Fruit fly (Drosophila melanogaster): ENCODE measurements around the gene pbl.

pbl gene

DNA sequence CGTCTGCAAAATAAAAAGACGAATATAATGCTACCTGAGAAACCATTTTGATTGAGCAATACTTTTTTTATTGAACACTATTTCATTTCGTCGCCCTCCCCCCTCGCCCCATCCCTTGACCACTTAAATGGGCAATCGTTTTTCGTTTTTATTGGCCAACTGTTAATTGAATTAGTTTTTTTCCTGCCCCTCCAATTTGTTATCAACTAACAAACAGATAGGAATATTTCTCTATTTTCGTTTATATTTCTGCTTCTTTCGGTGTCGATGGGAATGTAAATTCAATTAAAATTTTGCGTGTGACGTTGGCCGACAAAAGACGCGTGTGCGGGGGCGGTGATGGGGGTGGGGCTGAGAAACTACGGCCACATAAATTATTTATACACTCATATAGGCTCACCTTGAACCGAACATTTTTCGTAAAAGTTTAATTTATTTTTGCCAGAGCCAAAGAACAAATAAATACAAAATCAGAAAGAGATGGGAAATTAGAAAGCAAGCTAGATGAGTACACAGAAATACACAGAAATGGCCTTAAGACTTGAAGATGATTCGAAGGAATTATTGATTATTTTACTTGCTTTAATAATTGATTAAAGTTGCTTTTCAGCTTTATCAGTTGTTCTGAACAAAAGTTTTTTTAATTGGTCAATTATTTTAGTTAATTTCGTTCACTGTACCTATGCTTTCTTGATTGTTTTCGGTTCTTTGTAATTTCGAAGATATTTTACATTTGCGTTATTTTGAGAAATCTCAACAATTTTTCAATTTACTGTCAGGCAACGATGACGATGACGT is 50.9 kb downstream of the pbl start:
- TF ChIP-seq CG12768 (GFP tag; optimal IDR thresholded peaks at IDR 0.05) (peak; percentile 17), cic (GFP tag; optimal IDR thresholded peaks at IDR 0.05) (peak; percentile 81), CG11617 (GFP tag; optimal IDR thresholded peaks at IDR 0.05) (no peak), CG7101 (tag; optimal IDR thresholded peaks at IDR 0.05) (no peak), Mnt (GFP tag; optimal IDR thresholded peaks at IDR 0.05) (peak; percentile 12), pad (GFP tag; optimal IDR thresholded peaks at IDR 0.05) (peak; percentile 16), tj (GFP tag; optimal IDR thresholded peaks at IDR 0.05) (no peak)

DNA sequence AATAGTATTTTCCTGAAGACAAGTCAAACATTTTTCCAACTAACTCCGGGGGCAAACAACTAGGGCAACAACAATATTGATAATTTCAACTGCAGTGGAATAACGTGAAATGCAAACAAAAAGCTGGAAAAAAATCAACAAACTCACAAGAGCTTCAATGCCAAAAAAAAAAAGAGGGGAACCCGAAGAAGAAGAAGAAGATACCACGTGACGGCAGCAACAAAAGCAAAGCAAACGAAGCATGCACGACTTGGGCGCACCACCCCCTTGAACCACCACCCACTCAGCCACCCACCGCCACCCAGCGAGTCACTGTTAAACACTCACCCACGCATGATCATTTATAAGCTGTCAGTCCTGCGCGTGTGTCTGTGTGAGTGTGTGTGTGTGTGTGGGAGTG is 52.0 kb downstream of the pbl start:
- no peak for TF ChIP-seq Mnt (GFP tag; optimal IDR thresholded peaks at IDR 0.05)
- no peak for TF ChIP-seq CG7101 (tag; optimal IDR thresholded peaks at IDR 0.05)
- no peak for TF ChIP-seq pad (GFP tag; optimal IDR thresholded peaks at IDR 0.05)

DNA sequence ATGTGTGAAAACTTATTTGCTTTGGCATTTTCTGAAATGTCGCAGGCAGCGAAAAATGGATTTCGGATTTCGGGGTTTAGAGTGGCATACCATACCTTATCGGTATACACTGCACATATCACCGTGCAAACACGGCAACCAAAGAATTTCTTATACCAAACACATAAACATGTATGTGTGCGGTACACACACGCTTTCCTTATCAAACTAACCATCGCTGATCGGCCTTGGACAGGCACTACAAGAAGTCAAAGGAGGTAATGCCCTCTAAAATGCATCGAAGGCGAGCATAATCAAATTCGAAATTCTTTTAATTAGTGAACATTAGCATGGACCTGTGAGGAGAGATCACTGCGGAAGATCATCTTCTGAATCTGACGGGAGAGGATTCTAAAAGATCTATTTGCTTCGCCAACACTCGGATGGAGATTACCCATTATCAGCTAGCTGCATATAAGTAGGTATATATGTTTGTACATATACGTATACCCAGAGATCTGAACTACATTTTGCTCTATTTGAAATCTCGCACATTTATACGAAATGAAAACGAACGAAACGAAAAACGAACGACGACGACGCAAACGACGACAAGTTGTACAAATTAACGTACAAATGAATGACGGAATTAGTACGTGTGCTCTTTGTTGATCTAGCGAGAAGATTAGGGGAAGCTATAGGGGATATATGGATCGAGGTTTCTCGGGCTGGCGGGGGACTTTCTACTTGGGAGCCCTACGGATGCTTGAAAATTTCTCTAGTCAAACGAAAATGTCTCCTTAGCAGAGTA is 53.2 kb downstream of the pbl start:
- peak; percentile 70 for TF ChIP-seq kay (GFP tag; ENCODE audit: borderline replicate concordance)
- no peak for TF ChIP-seq Hr96 (GFP tag; optimal IDR thresholded peaks at IDR 0.05)
- TF ChIP-seq CG7045 (GFP tag; optimal IDR thresholded peaks at IDR 0.05), result peak; percentile 29
- TF ChIP-seq CG12768 (GFP tag; optimal IDR thresholded peaks at IDR 0.05), result no peak
- TF ChIP-seq ovo (GFP tag; optimal IDR thresholded peaks at IDR 0.05), result no peak
- TF ChIP-seq cic (GFP tag; optimal IDR thresholded peaks at IDR 0.05), result peak; percentile 94
- no peak for TF ChIP-seq toe (GFP tag; optimal IDR thresholded peaks at IDR 0.05)
- TF ChIP-seq tj (GFP tag; optimal IDR thresholded peaks at IDR 0.05), result peak; percentile 41
- no peak for TF ChIP-seq CG14711 (tag; optimal IDR thresholded peaks at IDR 0.05)
- peak; percentile 6 for TF ChIP-seq CG33017 (tag; optimal IDR thresholded peaks at IDR 0.05)
- no peak for TF ChIP-seq bab1 (GFP tag; optimal IDR thresholded peaks at IDR 0.05)
- peak; percentile 9 for TF ChIP-seq Mnt (GFP tag; optimal IDR thresholded peaks at IDR 0.05)

DNA sequence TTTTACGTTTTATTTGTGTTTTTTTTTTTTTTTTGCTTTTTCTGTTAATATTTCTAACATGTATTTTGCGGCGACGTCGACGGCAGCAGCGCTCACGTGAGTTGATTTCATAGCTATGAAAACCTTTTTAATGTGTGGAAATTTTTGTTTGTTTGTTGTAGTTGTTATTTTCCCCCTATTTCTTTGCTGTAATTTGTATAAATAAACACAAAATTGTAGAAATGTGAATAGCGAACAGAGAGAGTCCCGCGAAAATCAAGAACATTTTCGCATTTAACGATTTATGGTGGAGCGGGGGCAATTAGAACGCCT is 55.2 kb downstream of the pbl start:
- TF ChIP-seq CG12768 (GFP tag; optimal IDR thresholded peaks at IDR 0.05) (no peak), ovo (GFP tag; optimal IDR thresholded peaks at IDR 0.05) (peak; percentile 51), CG5204 (GFP tag; optimal IDR thresholded peaks at IDR 0.05) (peak; percentile 53), CG7101 (tag; optimal IDR thresholded peaks at IDR 0.05) (no peak), CG7045 (GFP tag; optimal IDR thresholded peaks at IDR 0.05) (no peak)

DNA sequence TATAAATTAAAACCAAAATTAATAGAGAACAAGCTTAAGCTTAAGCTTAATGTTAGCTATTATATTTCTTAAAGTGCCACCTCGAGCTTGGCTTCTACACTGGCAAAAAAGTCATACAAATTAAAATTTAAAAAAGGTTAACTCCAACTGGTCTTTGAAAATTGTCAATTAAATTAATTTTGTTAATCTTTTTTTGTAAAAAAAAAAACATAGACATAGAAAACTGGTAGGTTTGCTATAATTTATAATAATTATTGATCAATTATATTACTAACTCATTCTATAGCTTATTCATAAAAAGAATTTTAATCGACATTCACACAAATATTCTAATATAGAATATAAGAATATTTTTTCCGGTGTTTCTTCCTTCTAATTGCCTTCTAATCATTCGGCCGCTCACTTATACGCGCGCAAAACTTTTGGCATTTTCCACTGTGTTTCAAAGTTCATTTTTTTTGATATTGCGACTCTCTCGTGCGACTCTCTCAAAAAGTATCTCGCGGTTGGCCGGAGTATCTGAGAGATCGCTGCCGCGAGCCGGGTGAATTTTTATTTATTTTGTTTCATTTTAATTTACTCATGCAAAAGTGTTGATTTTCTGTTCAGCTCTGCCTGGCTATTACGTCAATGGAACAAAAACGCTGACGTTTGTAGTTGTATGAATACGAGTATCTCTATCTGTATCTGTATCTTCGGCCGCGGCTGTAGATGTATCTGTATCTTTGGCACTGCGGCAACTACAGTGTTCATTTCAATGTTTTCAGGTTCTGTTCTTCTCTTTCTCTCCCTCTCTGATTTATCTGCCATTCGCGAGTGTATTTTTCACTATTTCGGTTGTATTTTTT is 55.8 kb downstream of the pbl start:
- TF ChIP-seq kay (GFP tag; ENCODE audit: borderline replicate concordance) (peak; percentile 96), CG14711 (tag; optimal IDR thresholded peaks at IDR 0.05) (peak; percentile 92), bab1 (GFP tag; optimal IDR thresholded peaks at IDR 0.05) (no peak), ovo (GFP tag; optimal IDR thresholded peaks at IDR 0.05) (peak; percentile 34), pad (GFP tag; optimal IDR thresholded peaks at IDR 0.05) (peak; percentile 75), CG7045 (GFP tag; optimal IDR thresholded peaks at IDR 0.05) (peak; percentile 91), CG33017 (tag; optimal IDR thresholded peaks at IDR 0.05) (peak; percentile 92), cic (GFP tag; optimal IDR thresholded peaks at IDR 0.05) (peak; percentile 94), CG1620 (GFP tag; optimal IDR thresholded peaks at IDR 0.05) (peak; percentile 59), Hr96 (GFP tag; optimal IDR thresholded peaks at IDR 0.05) (peak; percentile 79), cnc (optimal IDR thresholded peaks at IDR 0.05) (no peak), CG12768 (GFP tag; optimal IDR thresholded peaks at IDR 0.05) (peak; percentile 78), CG11617 (GFP tag; optimal IDR thresholded peaks at IDR 0.05) (peak; percentile 96), Crg-1 (GFP tag; optimal IDR thresholded peaks at IDR 0.05) (peak; percentile 41), CG5204 (GFP tag; optimal IDR thresholded peaks at IDR 0.05) (peak; percentile 75), tj (GFP tag; optimal IDR thresholded peaks at IDR 0.05) (peak; percentile 90), CG7101 (tag; optimal IDR thresholded peaks at IDR 0.05) (peak; percentile 94), Mnt (GFP tag; optimal IDR thresholded peaks at IDR 0.05) (peak; percentile 77), Clk (GFP tag; optimal IDR thresholded peaks at IDR 0.05) (peak; percentile 22), toe (GFP tag; optimal IDR thresholded peaks at IDR 0.05) (peak; percentile 65)

DNA sequence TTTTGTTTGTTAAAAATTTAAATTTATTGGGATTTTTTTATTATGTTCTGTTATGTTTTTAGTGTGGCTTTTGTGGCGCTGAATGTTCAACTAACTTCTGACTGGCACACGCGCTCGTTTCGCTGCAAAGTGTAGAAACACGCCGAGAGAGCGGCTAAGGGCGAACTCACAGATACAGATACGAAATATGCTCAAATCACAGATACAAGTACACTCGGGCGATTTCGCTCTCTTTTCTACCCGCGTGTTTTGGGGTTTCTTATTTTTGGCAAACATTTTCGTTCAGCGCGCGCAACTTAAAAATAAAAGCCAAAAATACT is 56.3 kb downstream of the pbl start:
- TF ChIP-seq kay (GFP tag; ENCODE audit: borderline replicate concordance) (peak; percentile 95), Mnt (GFP tag; optimal IDR thresholded peaks at IDR 0.05) (peak; percentile 73), cnc (optimal IDR thresholded peaks at IDR 0.05) (no peak), CG7101 (tag; optimal IDR thresholded peaks at IDR 0.05) (no peak)

All from whole organism, adult.